Worm (Caenorhabditis elegans): ENCODE results near the gene F52H2.3.
A peak's percentile ranks its signal among the peaks of the same experiment; 100 is the strongest.

ce11 chrX:2495865-2496314, 45.0 kb downstream of the F52H2.3 start, which contains the start of gene rabr-1:
- TF ChIP-seq F13C5.2 (tag; optimal IDR thresholded peaks at IDR 0.05) (peak; percentile 15), aly-1 (tag; optimal IDR thresholded peaks at IDR 0.05) (peak; percentile 25), ama-1 (optimal IDR thresholded peaks at IDR 0.05) (no peak), scrt-1 (GFP tag; IDR thresholded peaks at IDR 0.05) (no peak), tbx-11 (GFP tag; IDR thresholded peaks at IDR 0.05) (no peak), ets-7 (tag; optimal IDR thresholded peaks at IDR 0.05) (no peak), hmbx-1 (tag; optimal IDR thresholded peaks at IDR 0.05) (no peak), hnd-1 (tag; optimal IDR thresholded peaks at IDR 0.05) (no peak), hmg-4 (GFP tag; optimal IDR thresholded peaks at IDR 0.05) (peak; percentile 85), pes-1 (GFP tag; IDR thresholded peaks at IDR 0.05) (no peak), flt-1 (GFP tag; IDR thresholded peaks at IDR 0.05) (no peak), sea-1 (GFP tag; conservative IDR thresholded peaks at IDR 0.05) (no peak)
